Worm (Caenorhabditis elegans) whole organism, L4 larva: ENCODE results near the gene hpo-28.

Source experiments
- F26F4.8 ChIP-seq: fragments of 200-800 bp; sonication (Bioruptor generic); conservative IDR thresholded peaks from 2 replicates; pipeline ENCODE4 v1.3.6; 2022; ENCODE audit warnings: missing genetic modification characterization, missing compliant biosample characterization
- F37D6.2 ChIP-seq: sonication (generic microtip); optimal IDR thresholded peaks from 2 replicates; lab custom pipeline; 2016; ENCODE audit warnings: mild to moderate bottlenecking, missing genetic modification characterization, missing compliant biosample characterization
- F49E8.2 ChIP-seq: sonication (generic microtip); optimal IDR thresholded peaks from 2 replicates; lab custom pipeline; 2016; ENCODE audit warnings: missing compliant biosample characterization, mild to moderate bottlenecking, missing genetic modification characterization, borderline replicate concordance
- T20F7.1 ChIP-seq: fragments of 200-800 bp; sonication (Bioruptor generic); optimal IDR thresholded peaks from 2 replicates; lab custom pipeline; 2018; ENCODE audit warnings: mild to moderate bottlenecking, missing genetic modification characterization, missing compliant biosample characterization
- T26A8.4 ChIP-seq: fragments of 200-800 bp; sonication (Bioruptor generic); IDR thresholded peaks from 2 replicates; pipeline ENCODE4 v1.3.6; 2022; ENCODE audit warnings: missing genetic modification characterization, missing compliant biosample characterization
- Y105C5A.15 ChIP-seq: fragments of 200-800 bp; sonication (Bioruptor generic); IDR thresholded peaks from 2 replicates; pipeline ENCODE4 v1.3.6; 2022; ENCODE audit warnings: missing genetic modification characterization, missing compliant biosample characterization
- aha-1 ChIP-seq: fragments of 150-350 bp; peaks from one replicate; lab custom pipeline; 2014; ENCODE audit warnings: missing biosample characterization, missing genetic modification characterization
- ama-1 ChIP-seq: fragments of 150-350 bp; optimal IDR thresholded peaks from 2 replicates; lab custom pipeline; 2014; ENCODE audit warnings: inconsistent platforms, mixed read lengths
- arid-1 ChIP-seq: fragments of 200-800 bp; sonication (Bioruptor generic); conservative IDR thresholded peaks from 2 replicates; pipeline ENCODE4 v1.3.6; 2022; ENCODE audit warnings: missing genetic modification reagents, missing genetic modification characterization, missing compliant biosample characterization
- ceh-32 ChIP-seq: sonication (generic microtip); optimal IDR thresholded peaks from 2 replicates; lab custom pipeline; 2016; ENCODE audit warnings: mild to moderate bottlenecking, missing genetic modification characterization, missing compliant biosample characterization; ENCODE audit not compliant: poor library complexity
- ces-1 ChIP-seq: fragments of 150-350 bp; sonication (generic microtip); optimal IDR thresholded peaks from 4 replicates; lab custom pipeline; 2014; ENCODE audit warnings: missing biosample characterization, missing genetic modification reagents, missing genetic modification characterization
- ctbp-1 ChIP-seq: fragments of 200-800 bp; sonication (Bioruptor generic); IDR thresholded peaks from 2 replicates; pipeline ENCODE4 v1.3.6; 2022; ENCODE audit warnings: missing genetic modification reagents, missing genetic modification characterization, missing compliant biosample characterization
- daf-16 ChIP-seq, 3 experiments: sonication (generic microtip); optimal IDR thresholded peaks; 2 replicates each; lab custom pipeline; 2016 to 2017; ENCODE audit warnings: missing genetic modification characterization in 3 of 3, missing genetic modification reagents in 3 of 3, mild to moderate bottlenecking in 2 of 3, missing compliant biosample characterization in 2 of 3, missing biosample characterization in 1 of 3, moderate library complexity in 1 of 3
- dmd-6 ChIP-seq: fragments of 200-800 bp; sonication (Bioruptor generic); IDR thresholded peaks from 2 replicates; pipeline ENCODE4 v1.3.6; 2022; ENCODE audit warnings: missing genetic modification reagents, missing genetic modification characterization, missing compliant biosample characterization
- dpl-1 ChIP-seq: fragments of 150-350 bp; optimal IDR thresholded peaks from 2 replicates; lab custom pipeline; 2014; ENCODE audit warnings: missing biosample characterization, missing genetic modification reagents, missing genetic modification characterization
- duxl-1 ChIP-seq: sonication (generic microtip); optimal IDR thresholded peaks from 2 replicates; lab custom pipeline; 2016; ENCODE audit warnings: mild to moderate bottlenecking, missing genetic modification characterization, moderate library complexity, missing compliant biosample characterization; ENCODE audit not compliant: poor library complexity
- dve-1 ChIP-seq: sonication (generic microtip); optimal IDR thresholded peaks from 2 replicates; lab custom pipeline; 2017; ENCODE audit warnings: antibody characterized with exemption, mild to moderate bottlenecking, missing genetic modification characterization, missing compliant biosample characterization; ENCODE audit not compliant: insufficient read depth
- fos-1 ChIP-seq: fragments of 150-350 bp; optimal IDR thresholded peaks from 2 replicates; lab custom pipeline; 2014; ENCODE audit warnings: missing biosample characterization, missing genetic modification characterization
- gei-8 ChIP-seq: fragments of 200-800 bp; sonication (Bioruptor generic); optimal IDR thresholded peaks from 2 replicates; lab custom pipeline; 2018; ENCODE audit warnings: mild to moderate bottlenecking, missing genetic modification characterization, missing compliant biosample characterization
- hif-1 ChIP-seq, 2 experiments: sonication (generic microtip); optimal IDR thresholded peaks; 2 replicates each; lab custom pipeline; 2016 to 2017; ENCODE audit warnings: missing compliant biosample characterization in 2 of 2, missing genetic modification characterization in 2 of 2, missing genetic modification reagents in 2 of 2, missing genotype in 2 of 2, mild to moderate bottlenecking in 1 of 2
- hlh-11 ChIP-seq: fragments of 200-800 bp; sonication (Bioruptor generic); optimal IDR thresholded peaks from 2 replicates; lab custom pipeline; 2018; ENCODE audit warnings: mild to moderate bottlenecking, missing genetic modification characterization, missing compliant biosample characterization
- hlh-30 ChIP-seq: sonication (generic microtip); optimal IDR thresholded peaks from 2 replicates; lab custom pipeline; 2017; ENCODE audit warnings: antibody characterized with exemption, mild to moderate bottlenecking, missing genetic modification characterization, missing compliant biosample characterization; ENCODE audit not compliant: insufficient read depth
- lin-13 ChIP-seq: fragments of 150-350 bp; optimal IDR thresholded peaks from 2 replicates; lab custom pipeline; 2014; ENCODE audit warnings: missing biosample characterization, missing genetic modification reagents, missing genetic modification characterization
- lin-15B ChIP-seq: fragments of 150-350 bp; sonication (generic microtip); optimal IDR thresholded peaks from 3 replicates; lab custom pipeline; 2014; ENCODE audit warnings: missing biosample characterization, missing genetic modification characterization
- lin-38 ChIP-seq: fragments of 200-800 bp; sonication (Bioruptor generic); IDR thresholded peaks from 2 replicates; pipeline ENCODE4 v1.3.6; 2022; ENCODE audit warnings: missing genetic modification reagents, missing genetic modification characterization, missing compliant biosample characterization
- lin-39 ChIP-seq: fragments of 150-350 bp; optimal IDR thresholded peaks from 2 replicates; lab custom pipeline; 2014; ENCODE audit warnings: missing biosample characterization, missing genetic modification reagents, missing genetic modification characterization
- lsy-2 ChIP-seq, 2 experiments: fragments of 150-350 bp in 1 of 2; sonication (generic microtip) in 1 of 2; optimal IDR thresholded peaks; 2 replicates each; lab custom pipeline; 2014 to 2017; ENCODE audit warnings: missing biosample characterization in 2 of 2, missing genetic modification characterization in 2 of 2
- mep-1 ChIP-seq: fragments of 150-350 bp; sonication (generic microtip); optimal IDR thresholded peaks from 3 replicates; lab custom pipeline; 2014; ENCODE audit warnings: missing biosample characterization, missing genetic modification characterization
- mes-2 ChIP-seq: sonication (generic microtip); optimal IDR thresholded peaks from 2 replicates; lab custom pipeline; 2016; ENCODE audit warnings: missing genotype, mild to moderate bottlenecking, missing genetic modification characterization, missing compliant biosample characterization; ENCODE audit not compliant: poor library complexity, severe bottlenecking
- mxl-2 ChIP-seq: fragments of 200-800 bp; sonication (Bioruptor generic); conservative IDR thresholded peaks from 2 replicates; pipeline ENCODE4 v1.3.6; 2022; ENCODE audit warnings: missing genetic modification reagents, missing genetic modification characterization, missing compliant biosample characterization
- nhr-10 ChIP-seq: fragments of 150-350 bp; optimal IDR thresholded peaks from 2 replicates; lab custom pipeline; 2014; ENCODE audit warnings: missing biosample characterization, missing genetic modification characterization
- nhr-11 ChIP-seq: fragments of 150-350 bp; optimal IDR thresholded peaks from 2 replicates; lab custom pipeline; 2014; ENCODE audit warnings: missing biosample characterization, missing genetic modification characterization
- nhr-25 ChIP-seq: sonication (generic microtip); optimal IDR thresholded peaks from 2 replicates; lab custom pipeline; 2017; ENCODE audit warnings: missing genetic modification characterization, mild to moderate bottlenecking, missing compliant biosample characterization, antibody characterized with exemption, moderate library complexity, borderline replicate concordance; ENCODE audit not compliant: insufficient read depth
- nhr-28 ChIP-seq: fragments of 150-350 bp; optimal IDR thresholded peaks from 2 replicates; lab custom pipeline; 2014; ENCODE audit warnings: missing biosample characterization, missing genetic modification characterization
- nhr-6 ChIP-seq: fragments of 150-350 bp; optimal IDR thresholded peaks from 2 replicates; lab custom pipeline; 2014; ENCODE audit warnings: missing biosample characterization, missing genetic modification characterization
- rbr-2 ChIP-seq: sonication (generic microtip); optimal IDR thresholded peaks from 2 replicates; lab custom pipeline; 2016; ENCODE audit warnings: missing genotype, missing genetic modification characterization, missing compliant biosample characterization
- sdz-12 ChIP-seq: fragments of 200-800 bp; sonication (Bioruptor generic); optimal IDR thresholded peaks from 2 replicates; lab custom pipeline; 2018; ENCODE audit warnings: mild to moderate bottlenecking, missing genetic modification characterization, missing compliant biosample characterization
- spr-3 ChIP-seq: fragments of 200-800 bp; sonication (Bioruptor generic); optimal IDR thresholded peaks from 2 replicates; lab custom pipeline; 2018; ENCODE audit warnings: mild to moderate bottlenecking, missing genetic modification characterization, missing compliant biosample characterization
- tag-97 ChIP-seq: fragments of 200-800 bp; sonication (Bioruptor generic); IDR thresholded peaks from 2 replicates; pipeline ENCODE4 v1.3.6; 2022; ENCODE audit warnings: missing genetic modification characterization, missing compliant biosample characterization
- zfp-3 ChIP-seq: fragments of 200-800 bp; sonication (Bioruptor generic); conservative IDR thresholded peaks from 2 replicates; pipeline ENCODE4 v1.3.6; 2022; ENCODE audit warnings: missing genetic modification reagents, missing genetic modification characterization, missing compliant biosample characterization
- ztf-11 ChIP-seq: fragments of 150-350 bp; optimal IDR thresholded peaks from 2 replicates; lab custom pipeline; 2014; ENCODE audit warnings: missing biosample characterization, missing genetic modification characterization

The hpo-28 gene

ce11 chrIII:5705228-5705888 is 3.8 kb downstream of the hpo-28 start, which contains the start of gene swp-1 (continued):
- peak; percentile 48 for TF ChIP-seq lin-38 (GFP tag; lab: Robert Waterston, UW)
- TF ChIP-seq spr-3: no peak
- TF ChIP-seq aha-1 (tag; lab: Kevin White, UChicago): peak; percentile 59
- TF ChIP-seq zfp-3 (GFP tag; lab: Robert Waterston, UW): 0 out of 2 replicates have a peak, but pooled peaks have one; percentile 12
- TF ChIP-seq, all 104 proteins: peak for 15

ce11 chrIII:5701491-5701890 is 7.6 kb downstream of the hpo-28 start:
- TF ChIP-seq ctbp-1 (GFP tag; lab: Robert Waterston, UW) (no peak), dmd-6 (GFP tag; lab: Robert Waterston, UW) (no peak), gei-8 (GFP tag; lab: Kevin White, UChicago) (no peak), duxl-1 (tag; lab: Kevin White, UChicago) (no peak), mxl-2 (GFP tag; lab: Robert Waterston, UW) (no peak), F26F4.8 (GFP tag; lab: Robert Waterston, UW) (no peak), mep-1 (no peak), nhr-11 (tag; lab: Kevin White, UChicago) (no peak), T26A8.4 (GFP tag; lab: Robert Waterston, UW) (no peak), ceh-32 (tag; lab: Kevin White, UChicago) (no peak), ama-1 (lab: Kevin White, UChicago) (no peak), ztf-11 (no peak), ces-1 (GFP tag; lab: Kevin White, UChicago) (no peak), lin-13 (GFP tag; lab: Kevin White, UChicago) (no peak)

- TF ChIP-seq nhr-28 (tag; lab: Kevin White, UChicago): peak; percentile 51
- peak; percentile 2 for TF ChIP-seq nhr-6 (tag; lab: Kevin White, UChicago)
- TF ChIP-seq dpl-1 (GFP tag; lab: Kevin White, UChicago): peak; percentile 58
- peak; percentile 71 for TF ChIP-seq mes-2 (tag; lab: Kevin White, UChicago)
- no peak for TF ChIP-seq lin-39 (tag; lab: Kevin White, UChicago)
- peak; percentile 14 for TF ChIP-seq rbr-2
- no peak for TF ChIP-seq spr-3
- peak; percentile 52 for TF ChIP-seq hlh-11 (tag; lab: Kevin White, UChicago)
- TF ChIP-seq mep-1: peak; percentile 60
- no peak for TF ChIP-seq F37D6.2 (tag; lab: Kevin White, UChicago)
- peak in 1 of 2 experiments; percentile 64 for TF ChIP-seq lsy-2 (tag; optimal IDR thresholded peaks at IDR 0.05; lab: Kevin White, UChicago)
- no peak for TF ChIP-seq arid-1 (GFP tag; lab: Robert Waterston, UW)
- no peak for TF ChIP-seq Y105C5A.15 (GFP tag; lab: Robert Waterston, UW)
- no peak for TF ChIP-seq fos-1 (tag; lab: Kevin White, UChicago)
- TF ChIP-seq sdz-12: no peak
- peak; percentile 17 for TF ChIP-seq lin-13 (GFP tag; lab: Kevin White, UChicago)
- peak; percentile 44 for TF ChIP-seq hlh-30 (tag; lab: Kevin White, UChicago)
- no peak for TF ChIP-seq tag-97
- no peak for TF ChIP-seq nhr-10 (tag; lab: Kevin White, UChicago)
- no peak for TF ChIP-seq daf-16 (GFP tag; optimal IDR thresholded peaks at IDR 0.05; lab: Kevin White, UChicago)
- peak; percentile 8 for TF ChIP-seq daf-16 (tag; optimal IDR thresholded peaks at IDR 0.05; lab: Kevin White, UChicago)
- TF ChIP-seq dve-1 (tag; lab: Kevin White, UChicago): peak; percentile 1
- TF ChIP-seq nhr-25 (tag; lab: Kevin White, UChicago): no peak
- TF ChIP-seq T20F7.1: no peak
- TF ChIP-seq lin-15B (tag; lab: Kevin White, UChicago): no peak
- TF ChIP-seq lin-38 (GFP tag; lab: Robert Waterston, UW): peak; percentile 39; the same call in 1 of the 2 replicates
- TF ChIP-seq T26A8.4 (GFP tag; lab: Robert Waterston, UW): no peak
- TF ChIP-seq F49E8.2 (tag; lab: Kevin White, UChicago): peak; percentile 82
- TF ChIP-seq hif-1 (tag; optimal IDR thresholded peaks at IDR 0.05; lab: Kevin White, UChicago): peak in 1 of 2 experiments; percentile 22
Observed at ce11 chrIII:5697963-5698730, 11.0 kb downstream of the hpo-28 start, which contains the start of the genes lgg-3 and rgs-5. lgg-3 (minus strand) TSS chrIII:5698013. rgs-5 (plus strand) TSS chrIII:5698555.
